Worm (Caenorhabditis elegans): ENCODE measurements around the gene C50E3.12.

The C50E3.12 gene

ce11 chrV:7622011-7622465 lies at the start of gene C50E3.12:
TSS of gene C50E3.12 (minus strand) at chrV:7622061.
- no peak for TF ChIP-seq egl-27 (tag; optimal IDR thresholded peaks at IDR 0.05)
- no peak for TF ChIP-seq elt-2 (tag; optimal IDR thresholded peaks at IDR 0.05)
- no peak for TF ChIP-seq mdl-1 (tag; optimal IDR thresholded peaks at IDR 0.05)
- TF ChIP-seq snpc-4 (tag; optimal IDR thresholded peaks at IDR 0.05), result no peak
- no peak for TF ChIP-seq pha-4 (tag; optimal IDR thresholded peaks at IDR 0.05)
- TF ChIP-seq ceh-28 (tag; optimal IDR thresholded peaks at IDR 0.05), result no peak
- TF ChIP-seq aly-2 (tag; optimal IDR thresholded peaks at IDR 0.05), result no peak

DNA sequence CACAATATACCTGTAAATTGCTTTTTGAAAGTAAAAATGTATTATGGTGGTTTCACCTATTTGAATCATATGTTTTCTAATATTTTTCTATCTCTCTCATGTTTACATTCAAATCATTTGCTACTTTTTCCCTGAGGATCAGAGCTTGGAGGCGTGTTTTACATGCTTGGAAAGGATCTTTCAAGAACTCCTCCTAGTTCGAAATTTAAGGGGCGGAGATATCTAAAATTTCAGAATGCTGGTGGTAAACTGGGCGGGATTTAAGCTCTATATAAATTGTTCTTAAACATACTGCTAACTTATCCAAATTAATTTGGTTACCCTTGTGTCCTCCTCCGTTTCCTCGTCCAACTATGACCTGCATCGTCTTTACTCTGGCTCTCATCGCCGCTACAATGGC lies 46.1 kb upstream of the C50E3.12 start, which contains the start of gene C12D5.5:
C12D5.5 (plus strand) TSS at position 301 of the 400 bp plus-strand sequence.
- TF ChIP-seq egl-5 (tag; optimal IDR thresholded peaks at IDR 0.05) (no peak), tbx-2 (tag; optimal IDR thresholded peaks at IDR 0.05) (no peak), nfya-1 (tag; optimal IDR thresholded peaks at IDR 0.05; ENCODE audit: insufficient read depth) (no peak), lin-15B (tag; optimal IDR thresholded peaks at IDR 0.05) (no peak), fos-1 (tag; optimal IDR thresholded peaks at IDR 0.05) (no peak), nhr-25 (tag; optimal IDR thresholded peaks at IDR 0.05) (no peak), lin-39 (tag; optimal IDR thresholded peaks at IDR 0.05) (no peak), sea-2 (GFP tag; optimal IDR thresholded peaks at IDR 0.05) (no peak), mdl-1 (tag; optimal IDR thresholded peaks at IDR 0.05) (no peak), nhr-67 (tag; optimal IDR thresholded peaks at IDR 0.05) (no peak), pha-4 (tag; optimal IDR thresholded peaks at IDR 0.05) (no peak), R02D3.7 (tag; optimal IDR thresholded peaks at IDR 0.05) (no peak), skn-1 (tag; optimal IDR thresholded peaks at IDR 0.05) (no peak), elt-3 (tag; optimal IDR thresholded peaks at IDR 0.05) (no peak)

- TF ChIP-seq nhr-43 (tag; optimal IDR thresholded peaks at IDR 0.05; ENCODE audit: poor library complexity, severe bottlenecking), result no peak
- no peak for TF ChIP-seq sea-2 (GFP tag; optimal IDR thresholded peaks at IDR 0.05)
- no peak for TF ChIP-seq fkh-10 (GFP tag; optimal IDR thresholded peaks at IDR 0.05)
- no peak for TF ChIP-seq jun-1 (tag; optimal IDR thresholded peaks at IDR 0.05)
- no peak for TF ChIP-seq nfya-1 (tag; optimal IDR thresholded peaks at IDR 0.05; ENCODE audit: insufficient read depth)
- no peak for TF ChIP-seq hmg-11 (tag; optimal IDR thresholded peaks at IDR 0.05)
- no peak for TF ChIP-seq pqm-1 (tag; optimal IDR thresholded peaks at IDR 0.05)
These were observed 31.7 kb upstream of the C50E3.12 start, which contains the start of gene srh-200 for ce11 chrV:7653567-7653966. TSS of gene srh-200 (minus strand) at chrV:7653667.

ce11 chrV:7651757-7652156 lies 29.9 kb upstream of the C50E3.12 start, which contains the start of gene srh-234:
TSS of gene srh-234 (minus strand) at chrV:7651857.
- TF ChIP-seq ama-1 (optimal IDR thresholded peaks at IDR 0.05), result no peak
- no peak for TF ChIP-seq nhr-12 (tag; optimal IDR thresholded peaks at IDR 0.05)
- no peak for TF ChIP-seq nhr-11 (tag; optimal IDR thresholded peaks at IDR 0.05)
- TF ChIP-seq zag-1 (tag; optimal IDR thresholded peaks at IDR 0.05), result no peak
- no peak for TF ChIP-seq aly-2 (tag; optimal IDR thresholded peaks at IDR 0.05)
- TF ChIP-seq nhr-67 (tag; optimal IDR thresholded peaks at IDR 0.05), result no peak
- no peak for TF ChIP-seq nhr-43 (tag; optimal IDR thresholded peaks at IDR 0.05; ENCODE audit: poor library complexity, severe bottlenecking)
- TF ChIP-seq egl-27 (tag; optimal IDR thresholded peaks at IDR 0.05), result no peak
- no peak for TF ChIP-seq elt-2 (tag; optimal IDR thresholded peaks at IDR 0.05)

- TF ChIP-seq ama-1 (optimal IDR thresholded peaks at IDR 0.05) (no peak), snpc-4 (tag; optimal IDR thresholded peaks at IDR 0.05) (no peak), nhr-12 (tag; optimal IDR thresholded peaks at IDR 0.05) (no peak), egl-27 (tag; optimal IDR thresholded peaks at IDR 0.05) (no peak), ztf-4 (tag; optimal IDR thresholded peaks at IDR 0.05) (no peak), aly-2 (tag; optimal IDR thresholded peaks at IDR 0.05) (no peak), lsy-12 (tag; optimal IDR thresholded peaks at IDR 0.05) (no peak), fkh-2 (tag; optimal IDR thresholded peaks at IDR 0.05) (no peak), lin-15B (tag; optimal IDR thresholded peaks at IDR 0.05) (no peak), lin-39 (tag; optimal IDR thresholded peaks at IDR 0.05) (no peak)
These were observed 28.1 kb upstream of the C50E3.12 start for ce11 chrV:7649963-7650362.

- no peak for TF ChIP-seq nhr-11 (tag; optimal IDR thresholded peaks at IDR 0.05)
- no peak for TF ChIP-seq elt-3 (tag; optimal IDR thresholded peaks at IDR 0.05)
- TF ChIP-seq pha-4 (tag; optimal IDR thresholded peaks at IDR 0.05), result no peak
These were observed 25.3 kb upstream of the C50E3.12 start for ce11 chrV:7647147-7647546.

All from whole organism, L3 larva.